Worm (Caenorhabditis elegans): ENCODE results near the gene fbxb-3.

- TF ChIP-seq pha-4 (tag; optimal IDR thresholded peaks at IDR 0.05) = no peak
- TF ChIP-seq Y67H2A.10 (GFP tag; conservative IDR thresholded peaks at IDR 0.05) = no peak
- no peak for TF ChIP-seq madf-3 (GFP tag; IDR thresholded peaks at IDR 0.05)
- no peak for TF ChIP-seq unc-62 (GFP tag; optimal IDR thresholded peaks at IDR 0.05)
- no peak for TF ChIP-seq ceh-100 (GFP tag; IDR thresholded peaks at IDR 0.05)
- TF ChIP-seq him-1 (tag; optimal IDR thresholded peaks at IDR 0.05) = no peak
- TF ChIP-seq snpc-4 (GFP tag; optimal IDR thresholded peaks at IDR 0.05) = no peak
- no peak for TF ChIP-seq snpc-4 (tag; optimal IDR thresholded peaks at IDR 0.05)
- no peak for TF ChIP-seq ama-1 (optimal IDR thresholded peaks at IDR 0.05)
- TF ChIP-seq ama-1 (GFP tag; optimal IDR thresholded peaks at IDR 0.05) = no peak
- TF ChIP-seq sdz-38 (tag; optimal IDR thresholded peaks at IDR 0.05) = no peak
- no peak for TF ChIP-seq lsy-27 (tag; optimal IDR thresholded peaks at IDR 0.05; ENCODE audit: borderline replicate concordance, insufficient read depth)
- no peak for TF ChIP-seq repo-1 (tag; optimal IDR thresholded peaks at IDR 0.05)
- no peak for TF ChIP-seq B0019.2 (GFP tag; conservative IDR thresholded peaks at IDR 0.05)
- TF ChIP-seq ceh-27 (GFP tag; optimal IDR thresholded peaks at IDR 0.05) = no peak
Measured at ce11 chrIV:11863428-11863827, 24.7 kb downstream of the fbxb-3 start.
